Fruit fly (Drosophila melanogaster) whole organism, embryonic: ENCODE data around the gene Ser7.

Source experiments
- Ada2b ChIP-seq: fragments of 200-800 bp; sonication (Bioruptor generic); IDR thresholded peaks from 2 replicates; pipeline ENCODE4 v1.3.6; 2022; ENCODE audit warnings: missing biosample characterization, missing genetic modification characterization
- Asciz ChIP-seq: fragments of 200-800 bp; sonication (Bioruptor generic); optimal IDR thresholded peaks from 2 replicates; lab custom pipeline; 2017; ENCODE audit warnings: missing biosample characterization, mild to moderate bottlenecking, missing genetic modification characterization, missing genetic modification reagents
- CG10274 ChIP-seq: fragments of 200-800 bp; sonication (Bioruptor generic); optimal IDR thresholded peaks from 3 replicates; lab custom pipeline; 2017; ENCODE audit warnings: missing biosample characterization, mild to moderate bottlenecking, missing genetic modification characterization
- CG10366 ChIP-seq: fragments of 200-800 bp; sonication (Bioruptor generic); IDR thresholded peaks from 2 replicates; pipeline ENCODE4 v1.3.6; 2022; ENCODE audit warnings: missing biosample characterization, missing genetic modification characterization
- CG12219 ChIP-seq: fragments of 200-800 bp; sonication (Bioruptor generic); optimal IDR thresholded peaks from 3 replicates; lab custom pipeline; 2018; ENCODE audit warnings: missing biosample characterization, mild to moderate bottlenecking, missing genetic modification characterization
- CG12744 ChIP-seq: fragments of 200-800 bp; sonication (Bioruptor generic); optimal IDR thresholded peaks from 2 replicates; lab custom pipeline; 2016; ENCODE audit warnings: missing biosample characterization, missing genetic modification characterization
- CG1529 ChIP-seq: fragments of 200-800 bp; sonication (Bioruptor generic); optimal IDR thresholded peaks from 3 replicates; lab custom pipeline; 2018; ENCODE audit warnings: missing biosample characterization, missing genetic modification characterization
- CG17829 ChIP-seq: fragments of 200-800 bp; optimal IDR thresholded peaks from 2 replicates; lab custom pipeline; 2019; ENCODE audit warnings: missing biosample characterization, mild to moderate bottlenecking, missing genetic modification characterization, moderate library complexity
- CG1792 ChIP-seq: fragments of 200-800 bp; sonication (Bioruptor generic); optimal IDR thresholded peaks from 2 replicates; lab custom pipeline; 2016; ENCODE audit warnings: missing biosample characterization, missing genetic modification characterization
- CG30403 ChIP-seq: fragments of 200-800 bp; sonication (Bioruptor generic); optimal IDR thresholded peaks from 3 replicates; lab custom pipeline; 2016; ENCODE audit warnings: missing biosample characterization, missing genetic modification characterization
- CG31224 ChIP-seq: fragments of 200-800 bp; sonication (Bioruptor generic); IDR thresholded peaks from 2 replicates; pipeline ENCODE4 v1.3.6; 2022; ENCODE audit warnings: missing biosample characterization, missing genetic modification characterization
- CG6654 ChIP-seq: fragments of 200-800 bp; sonication (Bioruptor generic); optimal IDR thresholded peaks from 2 replicates; lab custom pipeline; 2017; ENCODE audit warnings: missing biosample characterization, mild to moderate bottlenecking, missing genetic modification characterization
- CG6689 ChIP-seq: fragments of 200-800 bp; sonication (Bioruptor generic); IDR thresholded peaks from 2 replicates; pipeline ENCODE4 v1.3.6; 2022; ENCODE audit warnings: missing biosample characterization, missing genetic modification characterization
- CG6765 ChIP-seq: fragments of 200-800 bp; sonication (Bioruptor generic); optimal IDR thresholded peaks from 3 replicates; lab custom pipeline; 2017; ENCODE audit warnings: missing biosample characterization, mild to moderate bottlenecking, missing genetic modification characterization
- CG7987 ChIP-seq: fragments of 200-800 bp; sonication (Bioruptor generic); optimal IDR thresholded peaks from 2 replicates; lab custom pipeline; 2018; ENCODE audit warnings: missing biosample characterization, mild to moderate bottlenecking, missing genetic modification characterization, moderate library complexity
- Doc2 ChIP-seq: fragments of 200-800 bp; sonication (Bioruptor generic); IDR thresholded peaks from 2 replicates; pipeline ENCODE4 v1.3.6; 2022; ENCODE audit warnings: missing biosample characterization, missing genetic modification characterization
- Doc3 ChIP-seq: fragments of 200-800 bp; sonication (Bioruptor generic); IDR thresholded peaks from 3 replicates; pipeline ENCODE4 v1.3.6; 2022; ENCODE audit warnings: missing biosample characterization, missing genetic modification characterization; ENCODE audit not compliant: partially characterized antibody
- Drgx ChIP-seq: fragments of 200-800 bp; sonication (Bioruptor generic); IDR thresholded peaks from 2 replicates; pipeline ENCODE4 v1.3.6; 2022; ENCODE audit warnings: missing biosample characterization, missing genetic modification characterization
- Gug ChIP-seq: fragments of 200-800 bp; sonication (Bioruptor generic); IDR thresholded peaks from 4 replicates; pipeline ENCODE4 v1.3.6; 2022; ENCODE audit warnings: missing biosample characterization, missing genetic modification characterization
- H15 ChIP-seq: fragments of 200-800 bp; sonication (Bioruptor generic); IDR thresholded peaks from 3 replicates; pipeline ENCODE4 v1.3.6; 2022; ENCODE audit warnings: missing biosample characterization, missing genetic modification characterization
- H2.0 ChIP-seq: fragments of 200-800 bp; sonication (Bioruptor generic); IDR thresholded peaks from 2 replicates; pipeline ENCODE4 v1.3.6; 2022; ENCODE audit warnings: missing biosample characterization, missing genetic modification characterization
- HLH4C ChIP-seq: fragments of 200-800 bp; sonication (Bioruptor generic); IDR thresholded peaks from 3 replicates; pipeline ENCODE4 v1.3.6; 2022; ENCODE audit warnings: missing biosample characterization, missing genetic modification characterization; ENCODE audit not compliant: partially characterized antibody
- Neu2 ChIP-seq: fragments of 200-800 bp; sonication (Bioruptor generic); optimal IDR thresholded peaks from 3 replicates; lab custom pipeline; 2016; ENCODE audit warnings: missing biosample characterization, missing genetic modification characterization, borderline replicate concordance
- NfI ChIP-seq: fragments of 200-800 bp; sonication (Bioruptor generic); optimal IDR thresholded peaks from 3 replicates; lab custom pipeline; 2018; ENCODE audit warnings: missing biosample characterization, mild to moderate bottlenecking, missing genetic modification characterization, moderate library complexity
- Sox100B ChIP-seq: fragments of 200-800 bp; sonication (Bioruptor generic); optimal IDR thresholded peaks from 3 replicates; lab custom pipeline; 2018; ENCODE audit warnings: missing biosample characterization, mild to moderate bottlenecking, missing genetic modification characterization
- br ChIP-seq: fragments of >200 bp; optimal IDR thresholded peaks from 2 replicates; lab custom pipeline; 2017
- cas ChIP-seq: fragments of 200-800 bp; sonication (Bioruptor generic); IDR thresholded peaks from 2 replicates; pipeline ENCODE4 v1.3.6; 2022; ENCODE audit warnings: missing biosample characterization, missing genetic modification characterization
- chif ChIP-seq, 2 experiments: fragments of 200-800 bp; sonication (Bioruptor generic); optimal IDR thresholded peaks; 3 replicates each; lab custom pipeline; 2016; ENCODE audit warnings: missing biosample characterization in 2 of 2, missing genetic modification characterization in 2 of 2
- ci ChIP-seq: fragments of 200-800 bp; sonication (Bioruptor generic); IDR thresholded peaks from 3 replicates; pipeline ENCODE4 v1.3.6; 2022; ENCODE audit warnings: missing biosample characterization, missing genetic modification characterization
- dmrt99B ChIP-seq: fragments of 200-800 bp; sonication (Bioruptor generic); optimal IDR thresholded peaks from 2 replicates; lab custom pipeline; 2018; ENCODE audit warnings: missing biosample characterization, mild to moderate bottlenecking, missing genetic modification characterization, moderate library complexity
- dpn ChIP-seq, 2 experiments: fragments of 200-800 bp; sonication (Bioruptor generic); optimal IDR thresholded peaks; 3 replicates each; lab custom pipeline; 2016; ENCODE audit warnings: missing biosample characterization in 2 of 2, missing genetic modification characterization in 2 of 2
- en ChIP-seq: fragments of 200-800 bp; sonication (Bioruptor generic); optimal IDR thresholded peaks from 2 replicates; lab custom pipeline; 2016; ENCODE audit warnings: missing biosample characterization, missing genetic modification characterization
- fd96Cb ChIP-seq: fragments of 200-800 bp; sonication (Bioruptor generic); optimal IDR thresholded peaks from 2 replicates; lab custom pipeline; 2018; ENCODE audit warnings: missing biosample characterization, mild to moderate bottlenecking, missing genetic modification characterization, moderate library complexity
- gem ChIP-seq: fragments of 200-800 bp; sonication (Bioruptor generic); optimal IDR thresholded peaks from 2 replicates; lab custom pipeline; 2019; ENCODE audit warnings: missing biosample characterization, mild to moderate bottlenecking, missing genetic modification characterization, moderate library complexity
- gsb ChIP-seq: fragments of 200-800 bp; sonication (Bioruptor generic); IDR thresholded peaks from 2 replicates; pipeline ENCODE4 v1.3.6; 2022; ENCODE audit warnings: missing biosample characterization, missing genetic modification characterization
- ham ChIP-seq: fragments of 200-800 bp; sonication (Bioruptor generic); IDR thresholded peaks from 2 replicates; pipeline ENCODE4 v1.3.6; 2022; ENCODE audit warnings: missing biosample characterization, missing genetic modification characterization
- hkb ChIP-seq, 2 experiments: fragments of 200-800 bp in 1 of 2; fragments of >200 bp in 1 of 2; sonication (Bioruptor generic) in 1 of 2; IDR thresholded peaks in 1 of 2; optimal IDR thresholded peaks in 1 of 2; 2 replicates each; pipeline versions ENCODE4 v1.3.6 to Lab custom; 2017 to 2022; ENCODE audit warnings: missing biosample characterization in 1 of 2, missing genetic modification characterization in 1 of 2
- lilli ChIP-seq: fragments of 200-800 bp; sonication (Bioruptor generic); optimal IDR thresholded peaks from 3 replicates; lab custom pipeline; 2016; ENCODE audit warnings: missing biosample characterization, missing genetic modification characterization
- maf-S ChIP-seq: fragments of 200-800 bp; sonication (Bioruptor generic); optimal IDR thresholded peaks from 2 replicates; lab custom pipeline; 2016; ENCODE audit warnings: missing biosample characterization, missing genetic modification characterization
- pan ChIP-seq, 4 experiments: fragments of >200 bp in 3 of 4; fragments of 200-800 bp in 1 of 4; sonication (Bioruptor generic) in 1 of 4; optimal IDR thresholded peaks in 3 of 4; IDR thresholded peaks in 1 of 4; 2 replicates each; pipeline versions ENCODE4 v1.3.6 to Lab custom; 2017 to 2022; ENCODE audit warnings: missing biosample characterization in 2 of 4, missing genetic modification characterization in 2 of 4, mixed read lengths in 1 of 4
- peb ChIP-seq: fragments of 200-800 bp; sonication (Bioruptor generic); IDR thresholded peaks from 2 replicates; pipeline ENCODE4 v1.3.6; 2022; ENCODE audit warnings: missing biosample characterization, missing genetic modification characterization
- pfk ChIP-seq: fragments of 200-800 bp; sonication (Bioruptor generic); optimal IDR thresholded peaks from 2 replicates; lab custom pipeline; 2018; ENCODE audit warnings: missing biosample characterization, mild to moderate bottlenecking, missing genetic modification characterization, moderate library complexity
- phol ChIP-seq: fragments of 200-800 bp; sonication (Bioruptor generic); optimal IDR thresholded peaks from 3 replicates; lab custom pipeline; 2018; ENCODE audit warnings: missing biosample characterization, mild to moderate bottlenecking, missing genetic modification characterization, moderate library complexity
- pita ChIP-seq: fragments of 200-800 bp; sonication (Bioruptor generic); optimal IDR thresholded peaks from 2 replicates; lab custom pipeline; 2017; ENCODE audit warnings: missing biosample characterization, mild to moderate bottlenecking, missing genetic modification characterization
- repo ChIP-seq: fragments of 200-800 bp; sonication (Bioruptor generic); optimal IDR thresholded peaks from 2 replicates; lab custom pipeline; 2016; ENCODE audit warnings: missing biosample characterization, missing genetic modification characterization
- run ChIP-seq: fragments of 200-800 bp; sonication (Bioruptor generic); optimal IDR thresholded peaks from 3 replicates; lab custom pipeline; 2018; ENCODE audit warnings: missing biosample characterization, mild to moderate bottlenecking, missing genetic modification characterization
- sisA ChIP-seq: fragments of 200-800 bp; sonication (Bioruptor generic); IDR thresholded peaks from 2 replicates; pipeline ENCODE4 v1.3.6; 2022; ENCODE audit warnings: missing biosample characterization, missing genetic modification characterization
- tgo ChIP-seq: fragments of 200-800 bp; sonication (Bioruptor generic); IDR thresholded peaks from 3 replicates; pipeline ENCODE4 v1.3.6; 2022; ENCODE audit warnings: missing biosample characterization, missing genetic modification characterization
- unpg ChIP-seq: fragments of 200-800 bp; sonication (Bioruptor generic); optimal IDR thresholded peaks from 3 replicates; lab custom pipeline; 2018; ENCODE audit warnings: missing biosample characterization, mild to moderate bottlenecking, missing genetic modification characterization, moderate library complexity
- zfh1 ChIP-seq: fragments of 200-800 bp; sonication (Bioruptor generic); IDR thresholded peaks from 3 replicates; pipeline ENCODE4 v1.3.6; 2022; ENCODE audit warnings: missing biosample characterization, missing genetic modification characterization

The Ser7 gene

DNA sequence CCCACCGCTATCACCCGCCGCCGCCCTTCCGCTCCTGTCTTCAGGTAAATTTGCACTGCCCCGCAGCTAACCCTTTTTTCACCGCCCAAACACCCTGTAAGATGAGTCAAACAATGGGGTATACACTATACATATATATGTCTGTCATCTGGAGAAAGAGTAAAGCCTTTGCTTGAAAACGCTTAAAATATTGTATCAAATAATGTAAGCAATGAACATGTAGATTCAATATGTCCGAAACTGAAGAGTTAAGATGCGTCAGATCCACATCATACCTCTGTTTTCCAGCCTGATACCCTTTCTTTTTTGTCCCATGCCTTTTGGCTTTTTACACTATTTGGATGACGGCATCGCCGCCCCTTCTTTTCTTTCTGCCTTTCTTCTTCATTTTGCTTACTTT, 27.8 kb downstream of the Ser7 start (continued):
- TF ChIP-seq CG10274 (GFP tag; lab: Kevin White, UChicago), result no peak
- no peak for TF ChIP-seq pita (GFP tag; lab: Kevin White, UChicago)
- peak; percentile 55 for TF ChIP-seq H2.0
- TF ChIP-seq CG7987 (GFP tag; lab: Kevin White, UChicago), result no peak
- peak; percentile 20 for TF ChIP-seq phol
- TF ChIP-seq gem (tag; lab: Kevin White, UChicago), result peak; percentile 49
- no peak for TF ChIP-seq peb (GFP tag; lab: Robert Waterston, UW)
- no peak for TF ChIP-seq CG1792 (GFP tag; lab: Kevin White, UChicago)
- TF ChIP-seq CG6689 (GFP tag; lab: Robert Waterston, UW), result peak; percentile 60
- no peak for TF ChIP-seq run (tag; lab: Kevin White, UChicago)
- TF ChIP-seq Gug, result peak; percentile 42; the same call in 1 of the 4 replicates
- no peak for TF ChIP-seq CG6765 (GFP tag; lab: Kevin White, UChicago)
- TF ChIP-seq CG6654, result no peak
- TF ChIP-seq gsb (GFP tag; lab: Robert Waterston, UW), result no peak
- TF ChIP-seq unpg (GFP tag; lab: Kevin White, UChicago), result peak; percentile 34
- TF ChIP-seq Drgx, result 0 out of 2 replicates have a peak, but pooled peaks have one; percentile 28
- TF ChIP-seq chif (GFP tag; optimal IDR thresholded peaks at IDR 0.05; lab: Kevin White, UChicago), result peak; percentile 15 to 19
- no peak for TF ChIP-seq pfk
- TF ChIP-seq en (GFP tag; lab: Kevin White, UChicago), result no peak
- peak; percentile 1 to 29 for TF ChIP-seq dpn (GFP tag; optimal IDR thresholded peaks at IDR 0.05; lab: Kevin White, UChicago)
- TF ChIP-seq maf-S, result no peak
- TF ChIP-seq CG1529 (GFP tag; lab: Kevin White, UChicago), result no peak
- TF ChIP-seq fd96Cb (tag; lab: Kevin White, UChicago), result peak; percentile 28
- no peak for TF ChIP-seq repo (GFP tag; lab: Kevin White, UChicago)
- peak; percentile 34; the same call in 1 of the 2 replicates for TF ChIP-seq CG10366
- TF ChIP-seq dmrt99B (tag; lab: Kevin White, UChicago), result peak; percentile 48
- no peak for TF ChIP-seq CG12744 (GFP tag; lab: Kevin White, UChicago)
- peak; percentile 37 for TF ChIP-seq CG30403 (GFP tag; lab: Kevin White, UChicago)
- peak; percentile 43 for TF ChIP-seq NfI (GFP tag; lab: Kevin White, UChicago)
- no peak for TF ChIP-seq Sox100B
- peak; percentile 52; the same call in 2 of the 3 replicates for TF ChIP-seq tgo
- TF ChIP-seq Doc3, result no peak
- TF ChIP-seq Neu2 (GFP tag; lab: Kevin White, UChicago), result no peak
- no peak for TF ChIP-seq cas (GFP tag; lab: Robert Waterston, UW)
- peak; percentile 51 for TF ChIP-seq sisA
- no peak for TF ChIP-seq pan (optimal IDR thresholded peaks at IDR 0.05; lab: Kevin White, UChicago)
- TF ChIP-seq pan (GFP tag; optimal IDR thresholded peaks at IDR 0.05 in 1 of 2, IDR thresholded peaks at IDR 0.05 in 1 of 2), result peak in 1 of 2 experiments; percentile 69
- peak; percentile 11; the same call in 1 of the 2 replicates for TF ChIP-seq CG31224
- TF ChIP-seq CG12219, result peak; percentile 13
- TF ChIP-seq br (lab: Kevin White, UChicago), result no peak
- no peak for TF ChIP-seq Asciz (GFP tag; lab: Kevin White, UChicago)
- TF ChIP-seq Doc2, result no peak
- TF ChIP-seq hkb (optimal IDR thresholded peaks at IDR 0.05; lab: Kevin White, UChicago), result no peak
- peak; percentile 52 for TF ChIP-seq hkb (GFP tag; IDR thresholded peaks at IDR 0.05; lab: Robert Waterston, UW)
- TF ChIP-seq Ada2b (GFP tag; lab: Robert Waterston, UW), result peak; percentile 69
- peak; percentile 23 for TF ChIP-seq lilli (GFP tag; lab: Kevin White, UChicago)
- TF ChIP-seq CG17829 (tag; lab: Kevin White, UChicago), result peak; percentile 8
- 0 out of 3 replicates have a peak, but pooled peaks have one; percentile 44 for TF ChIP-seq H15 (GFP tag; lab: Robert Waterston, UW)
- TF ChIP-seq zfh1 (GFP tag; lab: Robert Waterston, UW), result 0 out of 3 replicates have a peak, but pooled peaks have one; percentile 43
- TF ChIP-seq ci (GFP tag; lab: Robert Waterston, UW), result peak; percentile 58; the same call in 1 of the 3 replicates
- no peak for TF ChIP-seq HLH4C (GFP tag; lab: Robert Waterston, UW)
- TF ChIP-seq ham (GFP tag; lab: Robert Waterston, UW), result no peak
